Worm (Caenorhabditis elegans) whole organism, L3 larva: ENCODE measurements around the gene tni-3.

Source experiments
- ceh-16 ChIP-seq: sonication (generic microtip); optimal IDR thresholded peaks from 2 replicates; lab custom pipeline; 2017; ENCODE audit warnings: missing biosample characterization, missing genetic modification characterization
- fos-1 ChIP-seq: fragments of 150-350 bp; optimal IDR thresholded peaks from 2 replicates; lab custom pipeline; 2014; ENCODE audit warnings: missing biosample characterization, missing genetic modification characterization
- lin-39 ChIP-seq: fragments of 150-350 bp; optimal IDR thresholded peaks from 2 replicates; lab custom pipeline; 2018; ENCODE audit warnings: missing biosample characterization, missing genetic modification reagents, missing genetic modification characterization
- nhr-28 ChIP-seq: fragments of 150-350 bp; optimal IDR thresholded peaks from 2 replicates; lab custom pipeline; 2014; ENCODE audit warnings: missing biosample characterization, missing genetic modification characterization

DNA sequence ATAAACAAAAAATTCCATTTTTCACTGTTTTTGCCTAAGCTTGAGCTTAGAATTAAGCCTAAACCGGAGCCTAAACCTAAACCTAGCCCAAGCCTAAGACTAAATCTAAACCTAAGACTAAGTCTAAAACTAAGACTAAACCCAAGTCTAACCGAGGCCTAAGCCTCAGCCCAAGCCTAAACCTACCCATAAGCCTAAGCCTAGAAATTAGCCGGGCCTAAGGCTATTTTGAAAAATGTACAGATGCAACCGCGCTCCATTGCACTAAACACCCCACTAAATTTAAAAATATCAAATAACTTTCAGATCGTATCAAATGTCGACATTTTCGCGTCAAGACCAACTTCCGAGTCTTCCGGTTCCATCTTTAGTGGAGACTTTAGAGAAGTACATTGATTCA is 19.7 kb downstream of the tni-3 start, which contains the start of gene T20B3.1:
- TF ChIP-seq lin-39, result no peak
- TF ChIP-seq ceh-16 (tag; lab: Kevin White, UChicago), result no peak
- no peak for TF ChIP-seq fos-1 (tag; lab: Kevin White, UChicago)
- no peak for TF ChIP-seq nhr-28 (tag; lab: Kevin White, UChicago)
